Worm (Caenorhabditis elegans) whole organism, L2 larva: ENCODE data around the gene rpl-43.

ENCODE experiments used
- C34F6.9 ChIP-seq: fragments of 150-350 bp; optimal IDR thresholded peaks from 2 replicates; lab custom pipeline; 2014; ENCODE audit warnings: missing biosample characterization, missing genetic modification characterization
- F13H6.1 ChIP-seq: sonication (generic microtip); optimal IDR thresholded peaks from 2 replicates; lab custom pipeline; 2016; ENCODE audit warnings: missing genetic modification characterization, missing compliant biosample characterization
- Y55F3AM.14 ChIP-seq: fragments of 200-800 bp; sonication (Bioruptor generic); optimal IDR thresholded peaks from 2 replicates; lab custom pipeline; 2018; ENCODE audit warnings: mild to moderate bottlenecking, missing genetic modification characterization, missing compliant biosample characterization
- ZK546.5 ChIP-seq: sonication (generic microtip); optimal IDR thresholded peaks from 2 replicates; lab custom pipeline; 2017; ENCODE audit warnings: missing biosample characterization, missing genetic modification characterization
- alr-1 ChIP-seq: fragments of 150-350 bp; optimal IDR thresholded peaks from 2 replicates; lab custom pipeline; 2014; ENCODE audit warnings: missing biosample characterization, missing genetic modification characterization
- aly-2 ChIP-seq: fragments of 150-350 bp; optimal IDR thresholded peaks from 2 replicates; lab custom pipeline; 2014; ENCODE audit warnings: missing biosample characterization, missing genetic modification characterization
- ama-1 ChIP-seq: fragments of 150-350 bp; optimal IDR thresholded peaks from 2 replicates; lab custom pipeline; 2018; ENCODE audit warnings: inconsistent platforms
- blmp-1 ChIP-seq: sonication (generic microtip); optimal IDR thresholded peaks from 2 replicates; lab custom pipeline; 2017; ENCODE audit warnings: missing genetic modification characterization, mild to moderate bottlenecking, missing compliant biosample characterization, antibody characterized with exemption, moderate library complexity; ENCODE audit not compliant: insufficient read depth
- ceh-16 ChIP-seq: fragments of 150-350 bp; optimal IDR thresholded peaks from 2 replicates; lab custom pipeline; 2014; ENCODE audit warnings: missing biosample characterization, missing genetic modification characterization
- ceh-82 ChIP-seq: fragments of 150-350 bp; optimal IDR thresholded peaks from 2 replicates; lab custom pipeline; 2014; ENCODE audit warnings: missing biosample characterization, missing genetic modification characterization
- crh-2 ChIP-seq: sonication (generic microtip); optimal IDR thresholded peaks from 2 replicates; lab custom pipeline; 2017; ENCODE audit warnings: missing biosample characterization, missing genetic modification characterization
- dmd-4 ChIP-seq: sonication (generic microtip); optimal IDR thresholded peaks from 2 replicates; lab custom pipeline; 2017; ENCODE audit warnings: missing biosample characterization, missing genetic modification characterization
- egl-27 ChIP-seq: sonication (generic microtip); optimal IDR thresholded peaks from 3 replicates; lab custom pipeline; 2017; ENCODE audit warnings: missing biosample characterization, missing genetic modification reagents, missing genetic modification characterization
- elt-1 ChIP-seq: fragments of 150-350 bp; optimal IDR thresholded peaks from 2 replicates; lab custom pipeline; 2014; ENCODE audit warnings: missing biosample characterization, missing genetic modification characterization
- elt-3 ChIP-seq: sonication (generic microtip); optimal IDR thresholded peaks from 2 replicates; lab custom pipeline; 2017; ENCODE audit warnings: missing biosample characterization, missing genetic modification characterization
- fos-1 ChIP-seq: fragments of 150-350 bp; optimal IDR thresholded peaks from 2 replicates; lab custom pipeline; 2014; ENCODE audit warnings: missing biosample characterization, missing genetic modification characterization
- gmeb-1 ChIP-seq: fragments of 150-350 bp; optimal IDR thresholded peaks from 2 replicates; lab custom pipeline; 2014; ENCODE audit warnings: missing biosample characterization, missing genetic modification characterization
- lin-11 ChIP-seq: fragments of 150-350 bp; sonication (generic microtip); optimal IDR thresholded peaks from 2 replicates; lab custom pipeline; 2014; ENCODE audit warnings: missing biosample characterization, missing genetic modification characterization, inconsistent platforms, mixed read lengths
- lin-13 ChIP-seq: fragments of 150-350 bp; optimal IDR thresholded peaks from 2 replicates; lab custom pipeline; 2014; ENCODE audit warnings: missing biosample characterization, missing genetic modification reagents, missing genetic modification characterization
- lin-39 ChIP-seq: fragments of 150-350 bp; optimal IDR thresholded peaks from 2 replicates; lab custom pipeline; 2014; ENCODE audit warnings: missing biosample characterization, missing genetic modification reagents, missing genetic modification characterization
- lsy-2 ChIP-seq, 2 experiments: fragments of 150-350 bp in 1 of 2; sonication (generic microtip) in 1 of 2; optimal IDR thresholded peaks; 2 replicates each; lab custom pipeline; 2014 to 2017; ENCODE audit warnings: missing biosample characterization in 2 of 2, missing genetic modification characterization in 2 of 2
- mab-5 ChIP-seq: fragments of 150-350 bp; optimal IDR thresholded peaks from 2 replicates; lab custom pipeline; 2014; ENCODE audit warnings: missing biosample characterization, missing genetic modification characterization
- mbf-1 ChIP-seq: sonication (generic microtip); optimal IDR thresholded peaks from 2 replicates; lab custom pipeline; 2017; ENCODE audit warnings: missing biosample characterization, missing genetic modification characterization
- mdl-1 ChIP-seq, 2 experiments: fragments of 150-350 bp in 1 of 2; sonication (generic microtip) in 1 of 2; optimal IDR thresholded peaks; 2 replicates each; lab custom pipeline; 2017; ENCODE audit warnings: missing biosample characterization in 2 of 2, missing genetic modification characterization in 2 of 2
- nhr-10 ChIP-seq: sonication (generic microtip); optimal IDR thresholded peaks from 2 replicates; lab custom pipeline; 2017; ENCODE audit warnings: missing biosample characterization, missing genetic modification characterization
- nhr-11 ChIP-seq: fragments of 150-350 bp; optimal IDR thresholded peaks from 2 replicates; lab custom pipeline; 2014; ENCODE audit warnings: missing biosample characterization, missing genetic modification characterization
- nhr-129 ChIP-seq: fragments of 150-350 bp; optimal IDR thresholded peaks from 2 replicates; lab custom pipeline; 2014; ENCODE audit warnings: missing biosample characterization, missing genetic modification characterization
- nhr-23 ChIP-seq: fragments of 150-350 bp; optimal IDR thresholded peaks from 2 replicates; lab custom pipeline; 2014; ENCODE audit warnings: missing biosample characterization, missing genetic modification reagents, missing genetic modification characterization
- nhr-6 ChIP-seq: fragments of 150-350 bp; optimal IDR thresholded peaks from 2 replicates; lab custom pipeline; 2014; ENCODE audit warnings: missing biosample characterization, missing genetic modification characterization
- nhr-77 ChIP-seq: fragments of 150-350 bp; optimal IDR thresholded peaks from 2 replicates; lab custom pipeline; 2014; ENCODE audit warnings: missing biosample characterization, missing genetic modification characterization
- peb-1 ChIP-seq: fragments of 150-350 bp; optimal IDR thresholded peaks from 2 replicates; lab custom pipeline; 2014; ENCODE audit warnings: missing biosample characterization, missing genetic modification characterization
- skn-1 ChIP-seq: sonication (generic microtip); optimal IDR thresholded peaks from 2 replicates; lab custom pipeline; 2017; ENCODE audit warnings: missing biosample characterization, missing genetic modification characterization
- sma-3 ChIP-seq: sonication (generic microtip); optimal IDR thresholded peaks from 2 replicates; lab custom pipeline; 2016; ENCODE audit warnings: missing genetic modification reagents, missing genetic modification characterization, missing compliant biosample characterization
- sma-9 ChIP-seq, 2 experiments: fragments of 150-350 bp in 1 of 2; sonication (generic microtip) in 1 of 2; optimal IDR thresholded peaks; 2 replicates each; lab custom pipeline; 2014 to 2016; ENCODE audit warnings: missing genetic modification characterization in 2 of 2, mild to moderate bottlenecking in 1 of 2, missing biosample characterization in 1 of 2, missing compliant biosample characterization in 1 of 2, missing genetic modification reagents in 1 of 2, moderate library complexity in 1 of 2
- snpc-4 ChIP-seq: fragments of 150-350 bp; optimal IDR thresholded peaks from 2 replicates; lab custom pipeline; 2014; ENCODE audit warnings: missing biosample characterization, missing genetic modification characterization
- unc-39 ChIP-seq: fragments of 150-350 bp; optimal IDR thresholded peaks from 2 replicates; lab custom pipeline; 2014; ENCODE audit warnings: missing biosample characterization, missing genetic modification characterization
- unc-55 ChIP-seq: fragments of 150-350 bp; sonication (generic microtip); optimal IDR thresholded peaks from 3 replicates; lab custom pipeline; 2014; ENCODE audit warnings: missing biosample characterization, missing genetic modification reagents, missing genetic modification characterization
- unc-62 ChIP-seq: fragments of 150-350 bp; optimal IDR thresholded peaks from 2 replicates; lab custom pipeline; 2014; ENCODE audit warnings: missing biosample characterization, missing genetic modification reagents, missing genetic modification characterization
- zag-1 ChIP-seq: fragments of 150-350 bp; optimal IDR thresholded peaks from 2 replicates; lab custom pipeline; 2014; ENCODE audit warnings: missing biosample characterization, missing genetic modification characterization
- ztf-1 ChIP-seq: fragments of 200-800 bp; sonication (Bioruptor generic); conservative IDR thresholded peaks from 2 replicates; pipeline ENCODE4 v1.3.6; 2022; ENCODE audit warnings: missing genetic modification characterization, missing compliant biosample characterization
- ztf-11 ChIP-seq: sonication (generic microtip); optimal IDR thresholded peaks from 2 replicates; lab custom pipeline; 2017; ENCODE audit warnings: missing biosample characterization, missing genetic modification characterization

rpl-43 gene

ce11 chrII:14136302-14136701 is 18.8 kb upstream of the rpl-43 start:
- TF ChIP-seq ama-1 = no peak
- TF ChIP-seq fos-1 (tag; lab: Kevin White, UChicago) = no peak
- TF ChIP-seq peb-1 (tag; lab: Kevin White, UChicago) = no peak
- TF ChIP-seq aly-2 (tag; lab: Kevin White, UChicago) = no peak
- no peak for TF ChIP-seq mab-5 (tag; lab: Kevin White, UChicago)
- TF ChIP-seq ceh-16 = no peak
- TF ChIP-seq nhr-23 (tag; lab: Kevin White, UChicago) = no peak
- TF ChIP-seq ceh-82 = no peak
- TF ChIP-seq skn-1 (tag; lab: Kevin White, UChicago) = no peak

DNA sequence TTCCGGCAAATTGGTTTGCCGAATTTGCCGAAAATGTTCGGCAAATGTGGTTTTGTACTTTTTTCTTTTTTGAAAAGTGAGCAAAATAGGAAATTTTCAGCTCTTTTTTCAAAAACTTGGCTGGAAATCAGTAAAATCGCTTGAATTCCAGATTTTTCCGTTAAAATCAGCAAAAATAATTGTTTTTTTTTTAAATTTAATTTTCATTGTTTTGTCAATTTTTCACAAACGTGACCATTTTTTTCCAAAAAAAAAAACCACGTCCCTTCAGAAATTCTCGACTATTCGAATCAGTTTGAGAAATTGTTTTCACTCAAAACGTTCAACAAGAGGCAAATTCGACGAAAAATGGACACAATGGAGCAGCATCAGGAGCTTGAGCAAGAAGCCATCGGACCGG is 17.6 kb upstream of the rpl-43 start, which contains the start of gene K09E4.1:
Gene K09E4.1, plus strand, starts transcription at position 301 of the 400 bp plus-strand sequence.
- TF ChIP-seq nhr-6 (no peak), crh-2 (tag; lab: Kevin White, UChicago) (no peak)

- no peak for TF ChIP-seq blmp-1 (tag; lab: Kevin White, UChicago)
- no peak for TF ChIP-seq lin-11
- no peak for TF ChIP-seq lsy-2 (tag; optimal IDR thresholded peaks at IDR 0.05; lab: Kevin White, UChicago)
- no peak for TF ChIP-seq ZK546.5
- no peak for TF ChIP-seq egl-27
- TF ChIP-seq ztf-1 (GFP tag; lab: Robert Waterston, UW) = no peak
- TF ChIP-seq ztf-11 (tag; lab: Kevin White, UChicago) = no peak
- TF ChIP-seq nhr-77 (tag; lab: Kevin White, UChicago) = no peak
- no peak for TF ChIP-seq elt-3 (tag; lab: Kevin White, UChicago)
- TF ChIP-seq Y55F3AM.14 (GFP tag; lab: Kevin White, UChicago) = no peak
- no peak for TF ChIP-seq unc-62
- no peak for TF ChIP-seq ceh-82
- TF ChIP-seq C34F6.9 = no peak
Observed at ce11 chrII:14138849-14139419, 16.2 kb upstream of the rpl-43 start.

ce11 chrII:14142098-14142554 is 13.0 kb upstream of the rpl-43 start, which contains the start of gene cacn-1:
Gene cacn-1, minus strand, starts transcription at chrII:14142148.
- TF ChIP-seq crh-2 (tag; lab: Kevin White, UChicago) (peak; percentile 25), lin-13 (peak; percentile 3), nhr-129 (peak; percentile 2), sma-3 (GFP tag; lab: Kevin White, UChicago) (peak; percentile 65), F13H6.1 (tag; lab: Kevin White, UChicago) (peak; percentile 24), unc-55 (GFP tag; lab: Kevin White, UChicago) (peak; percentile 42), gmeb-1 (peak; percentile 35), lsy-2 (tag; optimal IDR thresholded peaks at IDR 0.05; lab: Kevin White, UChicago) (peak; percentile 27 to 64)

DNA sequence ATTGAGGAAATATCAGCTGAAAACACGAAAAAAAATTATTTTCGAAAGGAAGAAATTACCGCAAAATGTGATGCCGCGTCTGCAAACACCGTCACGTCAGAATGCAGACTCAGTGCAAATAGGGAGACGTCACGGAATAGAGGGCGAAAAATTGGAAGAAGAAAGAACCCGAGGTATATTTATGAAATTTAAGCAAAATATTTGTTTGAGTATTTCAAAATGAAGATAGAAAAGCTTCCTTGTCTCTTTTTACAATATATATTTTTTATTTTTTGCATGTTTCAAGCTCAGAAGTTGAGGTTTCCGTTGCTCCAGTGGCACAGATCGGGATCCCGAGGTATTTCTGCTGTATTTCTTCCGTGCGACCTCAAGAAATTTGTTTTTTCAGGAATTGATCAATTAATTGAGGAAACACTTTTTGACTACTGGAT is 11.2 kb upstream of the rpl-43 start, which contains the start of gene W03H9.2:
Gene W03H9.2, minus strand, starts transcription at position 32 of the 431 bp plus-strand sequence.
- TF ChIP-seq C34F6.9 (peak; percentile 60), mbf-1 (tag; lab: Kevin White, UChicago) (no peak), fos-1 (tag; lab: Kevin White, UChicago) (no peak), mab-5 (tag; lab: Kevin White, UChicago) (no peak), egl-27 (no peak), unc-62 (no peak), nhr-11 (no peak), nhr-77 (tag; lab: Kevin White, UChicago) (peak; percentile 53), lin-13 (no peak), blmp-1 (tag; lab: Kevin White, UChicago) (no peak), zag-1 (tag; lab: Kevin White, UChicago) (no peak), ztf-11 (tag; lab: Kevin White, UChicago) (no peak), lin-11 (no peak), nhr-6 (peak; percentile 12), crh-2 (tag; lab: Kevin White, UChicago) (peak; percentile 34), aly-2 (tag; lab: Kevin White, UChicago) (no peak), lin-39 (tag; lab: Kevin White, UChicago) (no peak), ama-1 (no peak), dmd-4 (tag; lab: Kevin White, UChicago) (no peak), ceh-82 (no peak), snpc-4 (tag; lab: Kevin White, UChicago) (no peak), unc-39 (tag; lab: Kevin White, UChicago) (no peak), sma-9 (GFP tag; optimal IDR thresholded peaks at IDR 0.05; lab: Kevin White, UChicago) (peak; percentile 77), sma-9 (tag; optimal IDR thresholded peaks at IDR 0.05; lab: Kevin White, UChicago) (no peak), nhr-10 (no peak), elt-1 (no peak), skn-1 (tag; lab: Kevin White, UChicago) (no peak), alr-1 (tag; lab: Kevin White, UChicago) (no peak), Y55F3AM.14 (GFP tag; lab: Kevin White, UChicago) (peak; percentile 61), lsy-2 (tag; optimal IDR thresholded peaks at IDR 0.05; lab: Kevin White, UChicago) (peak; percentile 63 to 83), ZK546.5 (no peak), nhr-23 (tag; lab: Kevin White, UChicago) (no peak), unc-55 (GFP tag; lab: Kevin White, UChicago) (peak; percentile 70), ztf-1 (GFP tag; lab: Robert Waterston, UW) (no peak), F13H6.1 (tag; lab: Kevin White, UChicago) (peak; percentile 69), elt-3 (tag; lab: Kevin White, UChicago) (no peak), ceh-16 (no peak), mdl-1 (tag; optimal IDR thresholded peaks at IDR 0.05; lab: Kevin White, UChicago) (no peak)
